Fruit fly (Drosophila melanogaster): ENCODE results near the gene Srp68.

Srp68 gene

DNA sequence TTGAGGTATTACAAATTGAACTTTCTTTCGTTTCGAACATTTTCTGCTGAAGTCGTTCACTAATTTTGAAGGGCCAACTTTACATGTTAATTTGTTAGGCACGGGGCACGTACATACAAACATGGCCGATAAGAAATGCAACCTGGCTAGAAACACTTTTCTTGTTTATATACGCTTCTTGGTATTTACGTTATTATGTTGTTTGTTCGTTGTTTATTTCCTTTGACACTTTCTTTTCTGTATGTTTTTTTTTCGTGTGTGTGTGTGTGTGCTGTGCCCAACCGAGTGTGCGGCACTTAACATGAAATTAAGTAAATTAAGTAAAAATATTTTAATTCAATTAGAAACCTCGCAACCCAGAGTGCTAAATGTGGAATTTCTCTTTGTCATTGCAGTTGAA is 49.2 kb upstream of the Srp68 start (continued):
- TF ChIP-seq chm (GFP tag; IDR thresholded peaks at IDR 0.05) (no peak), E2f1 (GFP tag; IDR thresholded peaks at IDR 0.05) (no peak), repo (GFP tag; optimal IDR thresholded peaks at IDR 0.05) (no peak), kah (GFP tag; optimal IDR thresholded peaks at IDR 0.05) (no peak), sob (GFP tag; IDR thresholded peaks at IDR 0.05) (no peak), Bgb (GFP tag; IDR thresholded peaks at IDR 0.05; ENCODE audit: partially characterized antibody) (no peak), CoRest (tag; optimal IDR thresholded peaks at IDR 0.05) (peak; percentile 33), CG17328 (GFP tag; IDR thresholded peaks at IDR 0.05) (peak; percentile 12; the same call in 1 of the 2 replicates), CG8281 (tag; optimal IDR thresholded peaks at IDR 0.05) (no peak), MTF-1 (GFP tag; optimal IDR thresholded peaks at IDR 0.05; ENCODE audit: borderline replicate concordance) (peak; percentile 10), CG43689 (GFP tag; IDR thresholded peaks at IDR 0.05) (no peak), CG10565 (GFP tag; optimal IDR thresholded peaks at IDR 0.05) (no peak), mld (GFP tag; IDR thresholded peaks at IDR 0.05; ENCODE audit: partially characterized antibody) (no peak), klu (GFP tag; IDR thresholded peaks at IDR 0.05) (no peak), CG7786 (GFP tag; optimal IDR thresholded peaks at IDR 0.05) (no peak), CG15601 (tag; optimal IDR thresholded peaks at IDR 0.05) (peak; percentile 88), CG12219 (GFP tag; optimal IDR thresholded peaks at IDR 0.05) (peak; percentile 27), maf-S (GFP tag; optimal IDR thresholded peaks at IDR 0.05) (no peak), CG16815 (GFP tag; optimal IDR thresholded peaks at IDR 0.05) (no peak), wor (GFP tag; IDR thresholded peaks at IDR 0.05) (no peak), CG14667 (GFP tag; IDR thresholded peaks at IDR 0.05) (no peak), CG17612 (GFP tag; IDR thresholded peaks at IDR 0.05) (no peak), CG34224 (GFP tag; IDR thresholded peaks at IDR 0.05; ENCODE audit: partially characterized antibody) (no peak), CHES-1-like (GFP tag; optimal IDR thresholded peaks at IDR 0.05) (no peak), Dip2 (GFP tag; IDR thresholded peaks at IDR 0.05) (no peak), fd96Cb (tag; optimal IDR thresholded peaks at IDR 0.05) (no peak), h (optimal IDR thresholded peaks at IDR 0.05) (no peak), Lpt (GFP tag; optimal IDR thresholded peaks at IDR 0.05) (no peak), tin (GFP tag; optimal IDR thresholded peaks at IDR 0.05) (no peak), danr (GFP tag; IDR thresholded peaks at IDR 0.05) (no peak), CG1233 (GFP tag; optimal IDR thresholded peaks at IDR 0.05) (peak; percentile 25), mirr (GFP tag; optimal IDR thresholded peaks at IDR 0.05) (no peak), tll (GFP tag; optimal IDR thresholded peaks at IDR 0.05) (no peak), stc (GFP tag; IDR thresholded peaks at IDR 0.05) (no peak), Trl (optimal IDR thresholded peaks at IDR 0.05) (no peak), Trl (GFP tag; optimal IDR thresholded peaks at IDR 0.05) (peak; percentile 1), CG14050 (GFP tag; IDR thresholded peaks at IDR 0.05) (no peak), CG9797 (GFP tag; optimal IDR thresholded peaks at IDR 0.05) (no peak), ftz-f1 (GFP tag; optimal IDR thresholded peaks at IDR 0.05) (no peak), CG1024 (GFP tag; IDR thresholded peaks at IDR 0.05) (peak; percentile 38; the same call in 1 of the 2 replicates), croc (GFP tag; conservative IDR thresholded peaks at IDR 0.05) (no peak), CG4282 (GFP tag; optimal IDR thresholded peaks at IDR 0.05) (no peak), nerfin-2 (GFP tag; IDR thresholded peaks at IDR 0.05; ENCODE audit: partially characterized antibody) (no peak), esg (GFP tag; conservative IDR thresholded peaks at IDR 0.05) (no peak), sr (GFP tag; IDR thresholded peaks at IDR 0.05) (no peak), CG9932 (GFP tag; IDR thresholded peaks at IDR 0.05) (no peak), chn (GFP tag; optimal IDR thresholded peaks at IDR 0.05) (no peak), CG4854 (GFP tag; optimal IDR thresholded peaks at IDR 0.05) (no peak), CG1529 (GFP tag; optimal IDR thresholded peaks at IDR 0.05) (peak; percentile 63), CG6683 (GFP tag; optimal IDR thresholded peaks at IDR 0.05) (no peak), nom (GFP tag; optimal IDR thresholded peaks at IDR 0.05) (no peak), gfzf (GFP tag; optimal IDR thresholded peaks at IDR 0.05) (no peak), HHEX (GFP tag; optimal IDR thresholded peaks at IDR 0.05) (peak; percentile 28)
